Worm (Caenorhabditis elegans) whole organism, L2 larva: ENCODE data around the gene ets-5.

Experiments
- C34F6.9 ChIP-seq: fragments of 150-350 bp; optimal IDR thresholded peaks from 2 replicates; lab custom pipeline; 2014; ENCODE audit warnings: missing biosample characterization, missing genetic modification characterization
- F13H6.1 ChIP-seq: sonication (generic microtip); optimal IDR thresholded peaks from 2 replicates; lab custom pipeline; 2016; ENCODE audit warnings: missing genetic modification characterization, missing compliant biosample characterization
- R02D3.7 ChIP-seq: fragments of 150-350 bp; optimal IDR thresholded peaks from 2 replicates; lab custom pipeline; 2014; ENCODE audit warnings: missing biosample characterization, missing genetic modification characterization
- Y55F3AM.14 ChIP-seq: fragments of 200-800 bp; sonication (Bioruptor generic); optimal IDR thresholded peaks from 2 replicates; lab custom pipeline; 2018; ENCODE audit warnings: mild to moderate bottlenecking, missing genetic modification characterization, missing compliant biosample characterization
- ZK546.5 ChIP-seq: sonication (generic microtip); optimal IDR thresholded peaks from 2 replicates; lab custom pipeline; 2017; ENCODE audit warnings: missing biosample characterization, missing genetic modification characterization
- alr-1 ChIP-seq: fragments of 150-350 bp; optimal IDR thresholded peaks from 2 replicates; lab custom pipeline; 2014; ENCODE audit warnings: missing biosample characterization, missing genetic modification characterization
- aly-2 ChIP-seq: fragments of 150-350 bp; optimal IDR thresholded peaks from 2 replicates; lab custom pipeline; 2014; ENCODE audit warnings: missing biosample characterization, missing genetic modification characterization
- ama-1 ChIP-seq: fragments of 150-350 bp; optimal IDR thresholded peaks from 2 replicates; lab custom pipeline; 2018; ENCODE audit warnings: inconsistent platforms
- blmp-1 ChIP-seq: sonication (generic microtip); optimal IDR thresholded peaks from 2 replicates; lab custom pipeline; 2017; ENCODE audit warnings: missing genetic modification characterization, mild to moderate bottlenecking, missing compliant biosample characterization, antibody characterized with exemption, moderate library complexity; ENCODE audit not compliant: insufficient read depth
- ceh-16 ChIP-seq: fragments of 150-350 bp; optimal IDR thresholded peaks from 2 replicates; lab custom pipeline; 2014; ENCODE audit warnings: missing biosample characterization, missing genetic modification characterization
- ceh-82 ChIP-seq: fragments of 150-350 bp; optimal IDR thresholded peaks from 2 replicates; lab custom pipeline; 2014; ENCODE audit warnings: missing biosample characterization, missing genetic modification characterization
- dmd-4 ChIP-seq: sonication (generic microtip); optimal IDR thresholded peaks from 2 replicates; lab custom pipeline; 2017; ENCODE audit warnings: missing biosample characterization, missing genetic modification characterization
- egl-27 ChIP-seq: sonication (generic microtip); optimal IDR thresholded peaks from 3 replicates; lab custom pipeline; 2017; ENCODE audit warnings: missing biosample characterization, missing genetic modification reagents, missing genetic modification characterization
- elt-1 ChIP-seq: fragments of 150-350 bp; optimal IDR thresholded peaks from 2 replicates; lab custom pipeline; 2014; ENCODE audit warnings: missing biosample characterization, missing genetic modification characterization
- fos-1 ChIP-seq: fragments of 150-350 bp; optimal IDR thresholded peaks from 2 replicates; lab custom pipeline; 2014; ENCODE audit warnings: missing biosample characterization, missing genetic modification characterization
- gmeb-1 ChIP-seq: fragments of 150-350 bp; optimal IDR thresholded peaks from 2 replicates; lab custom pipeline; 2014; ENCODE audit warnings: missing biosample characterization, missing genetic modification characterization
- lin-11 ChIP-seq: fragments of 150-350 bp; sonication (generic microtip); optimal IDR thresholded peaks from 2 replicates; lab custom pipeline; 2014; ENCODE audit warnings: missing biosample characterization, missing genetic modification characterization, inconsistent platforms, mixed read lengths
- lin-13 ChIP-seq: fragments of 150-350 bp; optimal IDR thresholded peaks from 2 replicates; lab custom pipeline; 2014; ENCODE audit warnings: missing biosample characterization, missing genetic modification reagents, missing genetic modification characterization
- lsy-2 ChIP-seq, 2 experiments: fragments of 150-350 bp in 1 of 2; sonication (generic microtip) in 1 of 2; optimal IDR thresholded peaks; 2 replicates each; lab custom pipeline; 2014 to 2017; ENCODE audit warnings: missing biosample characterization in 2 of 2, missing genetic modification characterization in 2 of 2
- mbf-1 ChIP-seq: sonication (generic microtip); optimal IDR thresholded peaks from 2 replicates; lab custom pipeline; 2017; ENCODE audit warnings: missing biosample characterization, missing genetic modification characterization
- mdl-1 ChIP-seq, 2 experiments: fragments of 150-350 bp in 1 of 2; sonication (generic microtip) in 1 of 2; optimal IDR thresholded peaks; 2 replicates each; lab custom pipeline; 2017; ENCODE audit warnings: missing biosample characterization in 2 of 2, missing genetic modification characterization in 2 of 2
- nhr-129 ChIP-seq: fragments of 150-350 bp; optimal IDR thresholded peaks from 2 replicates; lab custom pipeline; 2014; ENCODE audit warnings: missing biosample characterization, missing genetic modification characterization
- nhr-21 ChIP-seq: fragments of 150-350 bp; optimal IDR thresholded peaks from 2 replicates; lab custom pipeline; 2014; ENCODE audit warnings: missing biosample characterization, missing genetic modification characterization
- nhr-23 ChIP-seq: fragments of 150-350 bp; optimal IDR thresholded peaks from 2 replicates; lab custom pipeline; 2014; ENCODE audit warnings: missing biosample characterization, missing genetic modification reagents, missing genetic modification characterization
- nhr-25 ChIP-seq: fragments of 150-350 bp; sonication (generic microtip); optimal IDR thresholded peaks from 3 replicates; lab custom pipeline; 2014; ENCODE audit warnings: missing biosample characterization, missing genetic modification characterization
- nhr-6 ChIP-seq: fragments of 150-350 bp; optimal IDR thresholded peaks from 2 replicates; lab custom pipeline; 2014; ENCODE audit warnings: missing biosample characterization, missing genetic modification characterization
- peb-1 ChIP-seq: fragments of 150-350 bp; optimal IDR thresholded peaks from 2 replicates; lab custom pipeline; 2014; ENCODE audit warnings: missing biosample characterization, missing genetic modification characterization
- sem-4 ChIP-seq: fragments of 150-350 bp; optimal IDR thresholded peaks from 2 replicates; lab custom pipeline; 2014; ENCODE audit warnings: missing biosample characterization, missing genetic modification reagents, missing genetic modification characterization
- skn-1 ChIP-seq: sonication (generic microtip); optimal IDR thresholded peaks from 2 replicates; lab custom pipeline; 2017; ENCODE audit warnings: missing biosample characterization, missing genetic modification characterization
- sma-9 ChIP-seq, 2 experiments: fragments of 150-350 bp in 1 of 2; sonication (generic microtip) in 1 of 2; optimal IDR thresholded peaks; 2 replicates each; lab custom pipeline; 2014 to 2016; ENCODE audit warnings: missing genetic modification characterization in 2 of 2, mild to moderate bottlenecking in 1 of 2, missing biosample characterization in 1 of 2, missing compliant biosample characterization in 1 of 2, missing genetic modification reagents in 1 of 2, moderate library complexity in 1 of 2
- snpc-4 ChIP-seq: fragments of 150-350 bp; optimal IDR thresholded peaks from 2 replicates; lab custom pipeline; 2014; ENCODE audit warnings: missing biosample characterization, missing genetic modification characterization
- unc-39 ChIP-seq: fragments of 150-350 bp; optimal IDR thresholded peaks from 2 replicates; lab custom pipeline; 2014; ENCODE audit warnings: missing biosample characterization, missing genetic modification characterization
- unc-55 ChIP-seq: fragments of 150-350 bp; sonication (generic microtip); optimal IDR thresholded peaks from 3 replicates; lab custom pipeline; 2014; ENCODE audit warnings: missing biosample characterization, missing genetic modification reagents, missing genetic modification characterization
- unc-62 ChIP-seq: fragments of 150-350 bp; optimal IDR thresholded peaks from 2 replicates; lab custom pipeline; 2014; ENCODE audit warnings: missing biosample characterization, missing genetic modification reagents, missing genetic modification characterization
- zag-1 ChIP-seq: fragments of 150-350 bp; optimal IDR thresholded peaks from 2 replicates; lab custom pipeline; 2014; ENCODE audit warnings: missing biosample characterization, missing genetic modification characterization
- ztf-1 ChIP-seq: fragments of 200-800 bp; sonication (Bioruptor generic); conservative IDR thresholded peaks from 2 replicates; pipeline ENCODE4 v1.3.6; 2022; ENCODE audit warnings: missing genetic modification characterization, missing compliant biosample characterization
- ztf-11 ChIP-seq: sonication (generic microtip); optimal IDR thresholded peaks from 2 replicates; lab custom pipeline; 2017; ENCODE audit warnings: missing biosample characterization, missing genetic modification characterization
- ztf-4 ChIP-seq: fragments of 150-350 bp; optimal IDR thresholded peaks from 2 replicates; lab custom pipeline; 2014; ENCODE audit warnings: missing biosample characterization, missing genetic modification characterization

The ets-5 gene

DNA sequence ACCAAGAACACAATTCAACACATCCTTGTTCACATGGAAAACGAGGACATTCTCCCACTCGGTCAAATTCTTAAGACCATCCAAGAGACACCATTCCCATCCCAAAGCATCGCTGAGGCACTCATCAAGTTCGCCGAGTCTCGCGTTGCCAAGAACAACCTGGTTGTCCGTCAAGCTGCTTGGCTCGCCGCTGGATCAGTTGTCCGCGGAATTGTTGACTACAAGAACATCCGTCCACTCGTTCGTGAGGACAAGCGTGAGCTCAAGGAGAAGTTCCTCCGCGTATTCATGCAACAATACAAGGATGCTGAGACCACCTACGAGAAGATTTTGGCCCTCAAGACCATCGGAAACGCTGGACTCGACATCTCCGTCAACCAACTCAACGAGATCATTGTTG, 18.0 kb upstream of the ets-5 start:
- TF ChIP-seq alr-1 (tag; lab: Kevin White, UChicago) (no peak), lsy-2 (tag; optimal IDR thresholded peaks at IDR 0.05; lab: Kevin White, UChicago) (no peak), lin-11 (tag; lab: Kevin White, UChicago) (no peak), ama-1 (no peak), nhr-6 (tag; lab: Kevin White, UChicago) (no peak), lin-13 (GFP tag; lab: Kevin White, UChicago) (no peak), egl-27 (tag; lab: Kevin White, UChicago) (no peak)

DNA sequence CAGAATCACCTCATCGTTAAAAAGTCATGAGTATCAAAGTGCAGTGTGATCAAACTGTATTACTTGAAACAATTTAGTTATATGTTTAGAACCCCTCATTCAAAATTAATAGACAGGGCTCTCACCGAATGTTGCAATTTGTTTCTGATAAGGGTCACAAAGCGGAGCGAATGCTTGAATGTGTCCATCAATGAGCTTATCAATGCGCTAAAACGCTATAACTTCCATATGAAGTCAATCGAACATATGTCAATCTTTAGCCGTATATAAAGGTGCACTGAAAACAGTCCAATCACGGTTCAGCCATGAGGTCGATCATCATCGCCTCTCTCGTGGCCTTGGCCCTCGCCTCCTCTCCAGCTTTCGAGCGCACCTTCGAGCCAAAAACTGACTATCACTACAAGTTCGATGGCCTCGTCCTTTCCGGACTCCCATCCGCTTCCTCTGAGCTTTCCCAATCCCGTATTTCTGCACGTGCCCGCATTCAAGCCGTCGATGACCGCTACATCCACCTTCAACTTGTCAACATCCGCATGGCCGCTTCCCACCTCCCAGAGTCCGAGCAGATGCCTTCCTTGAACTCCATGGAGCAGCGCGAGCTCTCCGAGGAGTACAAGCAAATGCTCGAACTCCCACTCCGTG, 16.5 kb upstream of the ets-5 start, which contains the start of gene vit-2:
vit-2 (plus strand) TSS at position 305 of the 642 bp plus-strand sequence.
- TF ChIP-seq unc-55 (GFP tag; lab: Kevin White, UChicago) (no peak), fos-1 (tag; lab: Kevin White, UChicago) (no peak), nhr-23 (tag; lab: Kevin White, UChicago) (no peak), dmd-4 (tag; lab: Kevin White, UChicago) (no peak), unc-62 (GFP tag; lab: Kevin White, UChicago) (no peak), C34F6.9 (tag; lab: Kevin White, UChicago) (no peak), snpc-4 (no peak), unc-39 (no peak), ztf-4 (no peak), skn-1 (tag; lab: Kevin White, UChicago) (no peak), nhr-129 (no peak), lin-11 (tag; lab: Kevin White, UChicago) (no peak), sem-4 (no peak), blmp-1 (tag; lab: Kevin White, UChicago) (no peak), aly-2 (tag; lab: Kevin White, UChicago) (no peak)

- peak; percentile 39 for TF ChIP-seq blmp-1 (tag; lab: Kevin White, UChicago)
- TF ChIP-seq aly-2 (tag; lab: Kevin White, UChicago) = no peak
- TF ChIP-seq skn-1 (tag; lab: Kevin White, UChicago) = no peak
- no peak for TF ChIP-seq nhr-25 (tag; lab: Kevin White, UChicago)
- no peak for TF ChIP-seq unc-39
- TF ChIP-seq ceh-82 = no peak
- no peak for TF ChIP-seq mdl-1 (tag; optimal IDR thresholded peaks at IDR 0.05; lab: Kevin White, UChicago)
- no peak for TF ChIP-seq R02D3.7 (tag; lab: Kevin White, UChicago)
- TF ChIP-seq ztf-4 = no peak
- TF ChIP-seq ZK546.5 = no peak
- TF ChIP-seq zag-1 = no peak
- no peak for TF ChIP-seq sma-9 (GFP tag; optimal IDR thresholded peaks at IDR 0.05; lab: Kevin White, UChicago)
- no peak for TF ChIP-seq sma-9 (tag; optimal IDR thresholded peaks at IDR 0.05; lab: Kevin White, UChicago)
- TF ChIP-seq nhr-21 (tag; lab: Kevin White, UChicago) = peak; percentile 29
- no peak for TF ChIP-seq snpc-4
- no peak for TF ChIP-seq peb-1 (tag; lab: Kevin White, UChicago)
- TF ChIP-seq ztf-11 (tag; lab: Kevin White, UChicago) = no peak
- TF ChIP-seq elt-1 (tag; lab: Kevin White, UChicago) = peak; percentile 23
- no peak for TF ChIP-seq F13H6.1 (tag; lab: Kevin White, UChicago)
- no peak for TF ChIP-seq sem-4
Observed at ce11 chrX:5098935-5099334, 14.6 kb upstream of the ets-5 start.

DNA sequence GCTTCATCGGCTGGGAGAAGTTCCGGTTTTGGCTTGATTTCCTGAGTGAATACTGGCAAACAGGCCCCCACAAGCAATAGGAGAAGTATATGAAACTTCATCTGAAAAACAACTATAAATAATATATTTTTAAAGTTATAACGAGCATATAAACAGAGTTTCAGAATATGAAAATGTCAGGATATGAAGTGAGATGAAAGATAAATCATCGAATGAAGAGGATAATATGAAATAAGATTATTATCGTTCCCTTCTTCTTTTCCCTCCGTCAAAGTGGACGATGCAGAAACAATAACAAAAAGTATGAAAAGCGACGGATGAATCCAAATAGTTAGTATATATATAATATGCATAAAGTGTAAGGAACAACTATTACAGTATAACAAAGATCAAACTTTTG, 12.6 kb upstream of the ets-5 start, which contains the start of gene acn-1:
acn-1 (minus strand) TSS at position 101 of the 400 bp plus-strand sequence.
- TF ChIP-seq unc-55 (GFP tag; lab: Kevin White, UChicago) (no peak), unc-62 (GFP tag; lab: Kevin White, UChicago) (no peak), nhr-25 (tag; lab: Kevin White, UChicago) (no peak), gmeb-1 (tag; lab: Kevin White, UChicago) (no peak), ceh-16 (tag; lab: Kevin White, UChicago) (no peak), nhr-23 (tag; lab: Kevin White, UChicago) (no peak), peb-1 (tag; lab: Kevin White, UChicago) (no peak), elt-1 (tag; lab: Kevin White, UChicago) (no peak), ama-1 (no peak), ztf-1 (GFP tag; lab: Robert Waterston, UW) (no peak), egl-27 (tag; lab: Kevin White, UChicago) (no peak), Y55F3AM.14 (GFP tag; lab: Kevin White, UChicago) (no peak), mbf-1 (tag; lab: Kevin White, UChicago) (no peak)
